In the genomic region with DNA sequence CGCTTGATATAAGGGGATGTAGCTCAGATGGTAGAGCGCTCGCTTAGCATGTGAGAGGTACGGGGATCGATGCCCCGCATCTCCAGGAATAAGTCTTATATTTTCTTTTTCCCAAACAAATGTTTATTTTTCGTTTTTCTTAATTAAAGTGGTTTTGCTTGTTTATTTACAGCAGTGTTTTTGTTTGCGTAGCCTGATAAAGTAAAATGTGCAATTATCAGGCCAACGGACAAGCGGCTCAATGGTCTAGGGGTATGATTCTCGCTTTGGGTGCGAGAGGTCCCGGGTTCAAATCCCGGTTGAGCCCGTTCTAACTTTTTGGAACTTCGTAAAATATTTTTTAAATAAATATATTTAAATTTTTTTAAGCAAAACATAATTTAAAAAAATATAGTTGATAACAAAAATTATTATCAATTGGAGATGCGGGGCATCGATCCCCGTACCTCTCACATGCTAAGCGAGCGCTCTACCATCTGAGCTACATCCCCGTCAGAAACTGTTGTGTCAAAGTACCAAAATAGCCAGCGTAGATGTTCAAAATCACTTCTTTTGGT, we compare ENCODE assay signal across 1 fruit fly cellular context.
TF ChIP-seq lines count a peak whose summit lies in the region.

No protein-coding gene starts in this region.

TF ChIP-seq in whole organism, embryonic, 481 proteins besides CTCF, POLR2A, EP300 and RAD21 (continued from another document and continues in another):
- TF ChIP-seq inv (GFP tag; IDR thresholded peaks at IDR 0.05; lab: Robert Waterston, UW; ENCODE audit: partially characterized antibody) (peak; percentile 59; the same call in 1 of the 2 replicates), CG33557 (GFP tag; optimal IDR thresholded peaks at IDR 0.05; lab: Kevin White, UChicago) (peak; percentile 24), dysf (GFP tag; IDR thresholded peaks at IDR 0.05; lab: Robert Waterston, UW) (no peak), fru (optimal IDR thresholded peaks at IDR 0.05; lab: Kevin White, UChicago) (no peak), gcm (GFP tag; optimal IDR thresholded peaks at IDR 0.05; lab: Kevin White, UChicago) (peak; percentile 51), ftz-f1 (GFP tag; optimal IDR thresholded peaks at IDR 0.05; lab: Kevin White, UChicago) (no peak), CG6765 (GFP tag; optimal IDR thresholded peaks at IDR 0.05; lab: Kevin White, UChicago) (no peak), otp (GFP tag; IDR thresholded peaks at IDR 0.05; lab: Robert Waterston, UW) (no peak), pfk (GFP tag; optimal IDR thresholded peaks at IDR 0.05; lab: Kevin White, UChicago) (no peak), mirr (GFP tag; optimal IDR thresholded peaks at IDR 0.05; lab: Kevin White, UChicago) (peak; percentile 43), CG32772 (GFP tag; IDR thresholded peaks at IDR 0.05; lab: Robert Waterston, UW) (no peak), D19A (tag; optimal IDR thresholded peaks at IDR 0.05; lab: Kevin White, UChicago) (peak; percentile 47), Lim3 (GFP tag; IDR thresholded peaks at IDR 0.05; lab: Robert Waterston, UW) (no peak), CG30431 (GFP tag; optimal IDR thresholded peaks at IDR 0.05; lab: Kevin White, UChicago) (no peak), Dek (tag; optimal IDR thresholded peaks at IDR 0.05; lab: Kevin White, UChicago) (peak; percentile 39), CG4730 (GFP tag; IDR thresholded peaks at IDR 0.05; lab: Robert Waterston, UW) (no peak), CG6791 (GFP tag; IDR thresholded peaks at IDR 0.05; lab: Robert Waterston, UW; ENCODE audit: partially characterized antibody) (peak; percentile 60), CG2712 (tag; optimal IDR thresholded peaks at IDR 0.05; lab: Kevin White, UChicago) (peak; percentile 41), CG1792 (GFP tag; optimal IDR thresholded peaks at IDR 0.05; lab: Kevin White, UChicago) (no peak), CG9932 (GFP tag; IDR thresholded peaks at IDR 0.05; lab: Robert Waterston, UW) (no peak), klu (GFP tag; IDR thresholded peaks at IDR 0.05; lab: Robert Waterston, UW) (no peak), dmrt99B (tag; optimal IDR thresholded peaks at IDR 0.05; lab: Kevin White, UChicago) (peak; percentile 48), cas (GFP tag; IDR thresholded peaks at IDR 0.05; lab: Robert Waterston, UW) (no peak), wor (GFP tag; IDR thresholded peaks at IDR 0.05; lab: Robert Waterston, UW) (no peak), CG2202 (tag; optimal IDR thresholded peaks at IDR 0.05; lab: Kevin White, UChicago) (no peak), zen2 (GFP tag; IDR thresholded peaks at IDR 0.05; lab: Robert Waterston, UW; ENCODE audit: partially characterized antibody) (peak; percentile 56), Awh (GFP tag; IDR thresholded peaks at IDR 0.05; lab: Robert Waterston, UW) (no peak), CG7963 (GFP tag; IDR thresholded peaks at IDR 0.05; lab: Robert Waterston, UW; ENCODE audit: partially characterized antibody) (peak; percentile 85), CG8478 (optimal IDR thresholded peaks at IDR 0.05; lab: Kevin White, UChicago) (no peak), CG16813 (GFP tag; IDR thresholded peaks at IDR 0.05; lab: Robert Waterston, UW; ENCODE audit: partially characterized antibody) (peak; percentile 94), CG34422 (GFP tag; IDR thresholded peaks at IDR 0.05; lab: Robert Waterston, UW) (no peak), lov (optimal IDR thresholded peaks at IDR 0.05; lab: Kevin White, UChicago) (no peak), lov (GFP tag; IDR thresholded peaks at IDR 0.05; lab: Robert Waterston, UW) (no peak), CG18262 (tag; optimal IDR thresholded peaks at IDR 0.05; lab: Kevin White, UChicago) (peak; percentile 49), Sin3A (optimal IDR thresholded peaks at IDR 0.05; lab: Kevin White, UChicago) (no peak), dm (GFP tag; optimal IDR thresholded peaks at IDR 0.05; lab: Kevin White, UChicago) (no peak), CG18619 (GFP tag; optimal IDR thresholded peaks at IDR 0.05; lab: Kevin White, UChicago) (no peak), NC2β (GFP tag; optimal IDR thresholded peaks at IDR 0.05; lab: Kevin White, UChicago) (no peak), CG13894 (tag; optimal IDR thresholded peaks at IDR 0.05; lab: Kevin White, UChicago) (peak; percentile 23), H2.0 (GFP tag; IDR thresholded peaks at IDR 0.05; lab: Robert Waterston, UW) (no peak), CG7745 (tag; optimal IDR thresholded peaks at IDR 0.05; lab: Kevin White, UChicago) (peak; percentile 54), ssp (GFP tag; IDR thresholded peaks at IDR 0.05; lab: Robert Waterston, UW) (no peak), zen (tag; optimal IDR thresholded peaks at IDR 0.05; lab: Kevin White, UChicago) (no peak), salm (tag; optimal IDR thresholded peaks at IDR 0.05; lab: Kevin White, UChicago) (peak; percentile 65), MBD-R2 (GFP tag; IDR thresholded peaks at IDR 0.05; lab: Robert Waterston, UW) (no peak), CG2678 (tag; optimal IDR thresholded peaks at IDR 0.05; lab: Kevin White, UChicago) (peak; percentile 23), Hmx (GFP tag; optimal IDR thresholded peaks at IDR 0.05; lab: Kevin White, UChicago) (no peak), BtbVII (GFP tag; optimal IDR thresholded peaks at IDR 0.05; lab: Kevin White, UChicago) (no peak), Bdp1 (GFP tag; optimal IDR thresholded peaks at IDR 0.05; lab: Kevin White, UChicago) (peak; percentile 99), H15 (GFP tag; IDR thresholded peaks at IDR 0.05; lab: Robert Waterston, UW) (no peak), btn (GFP tag; optimal IDR thresholded peaks at IDR 0.05; lab: Kevin White, UChicago) (no peak), cg (GFP tag; optimal IDR thresholded peaks at IDR 0.05; lab: Kevin White, UChicago) (no peak), D (optimal IDR thresholded peaks at IDR 0.05; lab: Kevin White, UChicago) (no peak), D (GFP tag; optimal IDR thresholded peaks at IDR 0.05; lab: Kevin White, UChicago) (peak; percentile 4), CG7556 (GFP tag; optimal IDR thresholded peaks at IDR 0.05; lab: Kevin White, UChicago) (no peak), crc (GFP tag; optimal IDR thresholded peaks at IDR 0.05; lab: Kevin White, UChicago) (no peak), hb (GFP tag; IDR thresholded peaks at IDR 0.05; lab: Robert Waterston, UW; ENCODE audit: partially characterized antibody) (peak; percentile 81; the same call in 2 of the 3 replicates), CG3281 (GFP tag; optimal IDR thresholded peaks at IDR 0.05; lab: Kevin White, UChicago) (peak; percentile 18), ken (GFP tag; IDR thresholded peaks at IDR 0.05; lab: Robert Waterston, UW) (no peak), CG12071 (GFP tag; optimal IDR thresholded peaks at IDR 0.05; lab: Kevin White, UChicago) (peak; percentile 36), CG34224 (GFP tag; IDR thresholded peaks at IDR 0.05; lab: Robert Waterston, UW; ENCODE audit: partially characterized antibody) (peak; percentile 75; the same call in 2 of the 3 replicates), Dip3 (GFP tag; optimal IDR thresholded peaks at IDR 0.05; lab: Kevin White, UChicago) (no peak), br (optimal IDR thresholded peaks at IDR 0.05; lab: Kevin White, UChicago) (no peak), PHDP (tag; optimal IDR thresholded peaks at IDR 0.05; lab: Kevin White, UChicago) (peak; percentile 19), dpn (GFP tag; optimal IDR thresholded peaks at IDR 0.05; lab: Kevin White, UChicago) (no peak), mam (GFP tag; optimal IDR thresholded peaks at IDR 0.05; lab: Kevin White, UChicago) (no peak), HLH54F (GFP tag; optimal IDR thresholded peaks at IDR 0.05; lab: Kevin White, UChicago) (no peak), scrt (GFP tag; optimal IDR thresholded peaks at IDR 0.05; lab: Kevin White, UChicago) (peak; percentile 15), Ets97D (GFP tag; optimal IDR thresholded peaks at IDR 0.05; lab: Kevin White, UChicago) (no peak), fd102C (GFP tag; optimal IDR thresholded peaks at IDR 0.05; lab: Kevin White, UChicago) (no peak), CG31365 (tag; optimal IDR thresholded peaks at IDR 0.05; lab: Kevin White, UChicago) (peak; percentile 25), amos (GFP tag; IDR thresholded peaks at IDR 0.05; lab: Robert Waterston, UW; ENCODE audit: partially characterized antibody) (peak; percentile 84), ase (GFP tag; IDR thresholded peaks at IDR 0.05; lab: Robert Waterston, UW) (no peak), CG10979 (tag; optimal IDR thresholded peaks at IDR 0.05; lab: Kevin White, UChicago) (peak; percentile 31), CG12236 (GFP tag; optimal IDR thresholded peaks at IDR 0.05; lab: Kevin White, UChicago) (no peak), CG43689 (GFP tag; IDR thresholded peaks at IDR 0.05; lab: Robert Waterston, UW) (no peak), CG3163 (GFP tag; optimal IDR thresholded peaks at IDR 0.05; lab: Kevin White, UChicago) (no peak), Dp (GFP tag; optimal IDR thresholded peaks at IDR 0.05; lab: Kevin White, UChicago) (no peak), CG15073 (GFP tag; optimal IDR thresholded peaks at IDR 0.05; lab: Kevin White, UChicago) (no peak), Nf-YA (GFP tag; IDR thresholded peaks at IDR 0.05; lab: Robert Waterston, UW) (no peak), Mes4 (GFP tag; optimal IDR thresholded peaks at IDR 0.05; lab: Kevin White, UChicago) (no peak), ci (GFP tag; IDR thresholded peaks at IDR 0.05; lab: Robert Waterston, UW) (no peak), jigr1 (GFP tag; IDR thresholded peaks at IDR 0.05; lab: Robert Waterston, UW) (no peak), CG8388 (GFP tag; optimal IDR thresholded peaks at IDR 0.05; lab: Kevin White, UChicago) (peak; percentile 6), CG17829 (tag; optimal IDR thresholded peaks at IDR 0.05; lab: Kevin White, UChicago) (peak; percentile 56), croc (GFP tag; conservative IDR thresholded peaks at IDR 0.05; lab: Robert Waterston, UW) (no peak), HLH4C (GFP tag; IDR thresholded peaks at IDR 0.05; lab: Robert Waterston, UW; ENCODE audit: partially characterized antibody) (peak; percentile 89), ato (GFP tag; IDR thresholded peaks at IDR 0.05; lab: Robert Waterston, UW; ENCODE audit: partially characterized antibody) (peak; percentile 90), CG7271 (tag; optimal IDR thresholded peaks at IDR 0.05; lab: Kevin White, UChicago) (no peak), slbo (GFP tag; IDR thresholded peaks at IDR 0.05; lab: Robert Waterston, UW) (no peak), CG15479 (GFP tag; optimal IDR thresholded peaks at IDR 0.05; lab: Kevin White, UChicago) (no peak), CG13424 (tag; optimal IDR thresholded peaks at IDR 0.05; lab: Kevin White, UChicago) (no peak), CG1603 (tag; optimal IDR thresholded peaks at IDR 0.05; lab: Kevin White, UChicago) (no peak), CG6175 (GFP tag; IDR thresholded peaks at IDR 0.05; lab: Robert Waterston, UW) (no peak), lmd (GFP tag; IDR thresholded peaks at IDR 0.05; lab: Robert Waterston, UW) (no peak), yki (optimal IDR thresholded peaks at IDR 0.05; lab: Kevin White, UChicago) (no peak), pnt (GFP tag; optimal IDR thresholded peaks at IDR 0.05; lab: Kevin White, UChicago) (no peak), vvl (GFP tag; IDR thresholded peaks at IDR 0.05; lab: Robert Waterston, UW) (peak; percentile 62; the same call in 1 of the 2 replicates), TFAM (GFP tag; optimal IDR thresholded peaks at IDR 0.05; lab: Kevin White, UChicago) (no peak), Mad (GFP tag; optimal IDR thresholded peaks at IDR 0.05; lab: Kevin White, UChicago) (no peak), Trl (optimal IDR thresholded peaks at IDR 0.05; lab: Kevin White, UChicago) (no peak), Trl (GFP tag; optimal IDR thresholded peaks at IDR 0.05; lab: Kevin White, UChicago) (no peak), CG7786 (GFP tag; optimal IDR thresholded peaks at IDR 0.05; lab: Kevin White, UChicago) (no peak), jing (GFP tag; optimal IDR thresholded peaks at IDR 0.05; lab: Kevin White, UChicago) (no peak), CkIIα-i1 (GFP tag; IDR thresholded peaks at IDR 0.05; lab: Robert Waterston, UW) (no peak), CG10462 (GFP tag; optimal IDR thresholded peaks at IDR 0.05; lab: Kevin White, UChicago) (no peak), Chrac-16 (GFP tag; optimal IDR thresholded peaks at IDR 0.05; lab: Kevin White, UChicago) (no peak), tna (GFP tag; IDR thresholded peaks at IDR 0.05; lab: Robert Waterston, UW; ENCODE audit: partially characterized antibody) (peak; percentile 87), sima (GFP tag; optimal IDR thresholded peaks at IDR 0.05; lab: Kevin White, UChicago) (no peak), CG3995 (GFP tag; optimal IDR thresholded peaks at IDR 0.05; lab: Kevin White, UChicago) (no peak), CG8924 (tag; optimal IDR thresholded peaks at IDR 0.05; lab: Kevin White, UChicago) (peak; percentile 57), gro (GFP tag; optimal IDR thresholded peaks at IDR 0.05; lab: Kevin White, UChicago) (no peak), CG3407 (GFP tag; optimal IDR thresholded peaks at IDR 0.05; lab: Kevin White, UChicago) (no peak), zfh2 (GFP tag; optimal IDR thresholded peaks at IDR 0.05; lab: Kevin White, UChicago) (no peak), crp (GFP tag; optimal IDR thresholded peaks at IDR 0.05; lab: Kevin White, UChicago) (no peak), Ravus (GFP tag; IDR thresholded peaks at IDR 0.05; lab: Robert Waterston, UW) (no peak), Fer1 (GFP tag; optimal IDR thresholded peaks at IDR 0.05; lab: Kevin White, UChicago) (peak; percentile 61), CG11696 (GFP tag; IDR thresholded peaks at IDR 0.05; lab: Robert Waterston, UW) (no peak), CG14667 (GFP tag; IDR thresholded peaks at IDR 0.05; lab: Robert Waterston, UW) (no peak), CG4617 (GFP tag; optimal IDR thresholded peaks at IDR 0.05; lab: Kevin White, UChicago; ENCODE audit: borderline replicate concordance) (no peak), CG2116 (GFP tag; optimal IDR thresholded peaks at IDR 0.05; lab: Kevin White, UChicago) (no peak), Eip74EF (GFP tag; optimal IDR thresholded peaks at IDR 0.05; lab: Kevin White, UChicago) (peak in 1 of 2 experiments; percentile 41), CG17568 (GFP tag; optimal IDR thresholded peaks at IDR 0.05; lab: Kevin White, UChicago) (peak; percentile 46), CG18764 (GFP tag; optimal IDR thresholded peaks at IDR 0.05; lab: Kevin White, UChicago) (no peak), CG7928 (GFP tag; optimal IDR thresholded peaks at IDR 0.05; lab: Kevin White, UChicago) (no peak), CG11695 (GFP tag; IDR thresholded peaks at IDR 0.05; lab: Robert Waterston, UW) (peak; percentile 37; the same call in 1 of the 3 replicates), CG6683 (GFP tag; optimal IDR thresholded peaks at IDR 0.05; lab: Kevin White, UChicago) (no peak), eve (GFP tag; optimal IDR thresholded peaks at IDR 0.05; lab: Kevin White, UChicago) (peak in 1 of 2 experiments; percentile 17)
